Worm (Caenorhabditis elegans) whole organism, L4 larva: ENCODE results near the gene smoc-1.

Experiments used
- F26F4.8 ChIP-seq: fragments of 200-800 bp; sonication (Bioruptor generic); conservative IDR thresholded peaks from 2 replicates; pipeline ENCODE4 v1.3.6; 2022; ENCODE audit warnings: missing genetic modification characterization, missing compliant biosample characterization
- ceh-20 ChIP-seq: fragments of 200-800 bp; sonication (Bioruptor generic); IDR thresholded peaks from 2 replicates; pipeline ENCODE4 v1.3.6; 2022; ENCODE audit warnings: missing genetic modification reagents, missing genetic modification characterization, missing compliant biosample characterization
- ces-1 ChIP-seq: fragments of 150-350 bp; sonication (generic microtip); optimal IDR thresholded peaks from 4 replicates; lab custom pipeline; 2014; ENCODE audit warnings: missing biosample characterization, missing genetic modification reagents, missing genetic modification characterization
- daf-12 ChIP-seq: fragments of 150-350 bp; optimal IDR thresholded peaks from 2 replicates; lab custom pipeline; 2014; ENCODE audit warnings: missing biosample characterization, missing genetic modification reagents, missing genetic modification characterization
- jun-1 ChIP-seq: fragments of 150-350 bp; optimal IDR thresholded peaks from 2 replicates; lab custom pipeline; 2014; ENCODE audit warnings: missing biosample characterization, missing genetic modification reagents, missing genetic modification characterization
- nhr-10 ChIP-seq: fragments of 150-350 bp; optimal IDR thresholded peaks from 2 replicates; lab custom pipeline; 2014; ENCODE audit warnings: missing biosample characterization, missing genetic modification characterization
- nhr-111 ChIP-seq: fragments of 200-800 bp; sonication (Bioruptor generic); optimal IDR thresholded peaks from 2 replicates; lab custom pipeline; 2018; ENCODE audit warnings: mild to moderate bottlenecking, missing genetic modification characterization, missing compliant biosample characterization
- nhr-237 ChIP-seq: sonication (generic microtip); optimal IDR thresholded peaks from 2 replicates; lab custom pipeline; 2017; ENCODE audit warnings: missing biosample characterization, missing genetic modification characterization
- nhr-6 ChIP-seq: fragments of 150-350 bp; optimal IDR thresholded peaks from 2 replicates; lab custom pipeline; 2014; ENCODE audit warnings: missing biosample characterization, missing genetic modification characterization
- tag-97 ChIP-seq: fragments of 200-800 bp; sonication (Bioruptor generic); IDR thresholded peaks from 2 replicates; pipeline ENCODE4 v1.3.6; 2022; ENCODE audit warnings: missing genetic modification characterization, missing compliant biosample characterization
- zag-1 ChIP-seq: fragments of 150-350 bp; optimal IDR thresholded peaks from 2 replicates; lab custom pipeline; 2014; ENCODE audit warnings: missing biosample characterization, missing genetic modification characterization
- zip-11 ChIP-seq: fragments of 200-800 bp; sonication (Bioruptor generic); IDR thresholded peaks from 2 replicates; pipeline ENCODE4 v1.3.6; 2022; ENCODE audit warnings: missing genetic modification characterization, missing compliant biosample characterization

DNA sequence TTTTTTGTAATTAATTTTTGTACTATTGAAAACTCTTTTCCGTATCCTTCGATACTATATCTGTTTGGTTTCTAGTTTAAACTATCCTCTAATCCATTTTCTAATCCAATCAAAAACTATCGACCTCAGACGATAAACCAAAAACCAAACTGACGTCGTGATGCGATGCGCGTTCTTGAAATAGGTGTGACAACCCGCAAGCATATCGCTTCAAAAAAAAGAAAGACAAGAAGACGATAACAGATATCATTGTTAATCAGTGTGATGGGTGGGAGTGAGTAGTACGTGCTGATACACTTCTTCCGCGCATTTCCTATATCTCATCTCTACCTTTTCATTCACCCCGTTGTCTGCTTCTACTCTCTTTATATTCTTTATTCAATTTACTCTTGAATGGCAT, 17.6 kb upstream of the smoc-1 start, which contains the start of gene T04F3.1:
- TF ChIP-seq zag-1 (tag; lab: Kevin White, UChicago) = no peak
- TF ChIP-seq nhr-10 (tag; lab: Kevin White, UChicago) = no peak
- no peak for TF ChIP-seq zip-11 (GFP tag; lab: Robert Waterston, UW)
- TF ChIP-seq nhr-237 (tag; lab: Kevin White, UChicago) = no peak
- no peak for TF ChIP-seq ceh-20
- no peak for TF ChIP-seq daf-12 (tag; lab: Kevin White, UChicago)
- no peak for TF ChIP-seq tag-97 (GFP tag; lab: Robert Waterston, UW)
- no peak for TF ChIP-seq ces-1 (GFP tag; lab: Kevin White, UChicago)
- no peak for TF ChIP-seq F26F4.8 (GFP tag; lab: Robert Waterston, UW)
- no peak for TF ChIP-seq nhr-111
- TF ChIP-seq jun-1 (tag; lab: Kevin White, UChicago) = no peak
- no peak for TF ChIP-seq nhr-6 (tag; lab: Kevin White, UChicago)
